Worm (Caenorhabditis elegans) whole organism, L3 larva: ENCODE data around the gene slfl-5.

ENCODE experiments used
- ZK546.5 ChIP-seq: sonication (generic microtip); optimal IDR thresholded peaks from 2 replicates; lab custom pipeline; 2017; ENCODE audit warnings: missing biosample characterization, missing genetic modification characterization
- aly-2 ChIP-seq: fragments of 150-350 bp; optimal IDR thresholded peaks from 2 replicates; lab custom pipeline; 2014; ENCODE audit warnings: missing biosample characterization, missing genetic modification characterization
- ceh-28 ChIP-seq: fragments of 150-350 bp; optimal IDR thresholded peaks from 2 replicates; lab custom pipeline; 2014; ENCODE audit warnings: missing biosample characterization, missing genetic modification reagents, missing genetic modification characterization
- egl-5 ChIP-seq: fragments of 150-350 bp; optimal IDR thresholded peaks from 2 replicates; lab custom pipeline; 2017; ENCODE audit warnings: missing biosample characterization, missing genetic modification reagents, missing genetic modification characterization, inconsistent platforms
- elt-1 ChIP-seq: fragments of 150-350 bp; optimal IDR thresholded peaks from 2 replicates; lab custom pipeline; 2014; ENCODE audit warnings: missing biosample characterization, missing genetic modification characterization
- elt-2 ChIP-seq: sonication (generic microtip); optimal IDR thresholded peaks from 2 replicates; lab custom pipeline; 2016; ENCODE audit warnings: missing genetic modification reagents, mild to moderate bottlenecking, missing genetic modification characterization, missing compliant biosample characterization
- elt-3 ChIP-seq, 3 experiments: fragments of 150-350 bp in 1 of 3; sonication (generic microtip) in 2 of 3; optimal IDR thresholded peaks; 2 replicates in 2 of 3; 4 replicates in 1 of 3; lab custom pipeline; 2014 to 2017; ENCODE audit warnings: missing biosample characterization in 3 of 3, missing genetic modification characterization in 3 of 3
- eor-1 ChIP-seq, 2 experiments: fragments of 150-350 bp; optimal IDR thresholded peaks; 2 replicates each; lab custom pipeline; 2014 to 2018; ENCODE audit warnings: missing biosample characterization in 2 of 2, missing genetic modification characterization in 2 of 2
- fkh-10 ChIP-seq: sonication (generic microtip); optimal IDR thresholded peaks from 2 replicates; lab custom pipeline; 2017; ENCODE audit warnings: missing biosample characterization, missing genetic modification reagents, missing genetic modification characterization
- fkh-2 ChIP-seq: fragments of 150-350 bp; optimal IDR thresholded peaks from 2 replicates; lab custom pipeline; 2014; ENCODE audit warnings: missing biosample characterization, missing genetic modification reagents, missing genetic modification characterization
- jun-1 ChIP-seq: fragments of 150-350 bp; optimal IDR thresholded peaks from 2 replicates; lab custom pipeline; 2014; ENCODE audit warnings: missing biosample characterization, missing genetic modification reagents, missing genetic modification characterization
- lin-39 ChIP-seq: fragments of 150-350 bp; optimal IDR thresholded peaks from 2 replicates; lab custom pipeline; 2018; ENCODE audit warnings: missing biosample characterization, missing genetic modification reagents, missing genetic modification characterization
- lsy-12 ChIP-seq: sonication (generic microtip); optimal IDR thresholded peaks from 2 replicates; lab custom pipeline; 2016; ENCODE audit warnings: mild to moderate bottlenecking, missing genetic modification characterization, missing compliant biosample characterization
- mdl-1 ChIP-seq: fragments of 150-350 bp; optimal IDR thresholded peaks from 2 replicates; lab custom pipeline; 2014; ENCODE audit warnings: missing biosample characterization, missing genetic modification characterization
- nfya-1 ChIP-seq: sonication (generic microtip); optimal IDR thresholded peaks from 2 replicates; lab custom pipeline; 2017; ENCODE audit warnings: missing genetic modification characterization, mild to moderate bottlenecking, missing compliant biosample characterization, antibody characterized with exemption, moderate library complexity; ENCODE audit not compliant: insufficient read depth
- nhr-11 ChIP-seq: fragments of 150-350 bp; optimal IDR thresholded peaks from 2 replicates; lab custom pipeline; 2014; ENCODE audit warnings: missing biosample characterization, missing genetic modification characterization
- nhr-12 ChIP-seq: fragments of 150-350 bp; optimal IDR thresholded peaks from 2 replicates; lab custom pipeline; 2014; ENCODE audit warnings: missing biosample characterization, missing genetic modification characterization
- nhr-23 ChIP-seq: fragments of 150-350 bp; optimal IDR thresholded peaks from 2 replicates; lab custom pipeline; 2014; ENCODE audit warnings: missing biosample characterization, missing genetic modification reagents, missing genetic modification characterization
- nhr-237 ChIP-seq: fragments of 150-350 bp; optimal IDR thresholded peaks from 2 replicates; lab custom pipeline; 2014; ENCODE audit warnings: missing biosample characterization, missing genetic modification characterization
- nhr-25 ChIP-seq: sonication (generic microtip); optimal IDR thresholded peaks from 2 replicates; lab custom pipeline; 2017; ENCODE audit warnings: missing biosample characterization, missing genetic modification characterization
- nhr-43 ChIP-seq: sonication (generic microtip); optimal IDR thresholded peaks from 2 replicates; lab custom pipeline; 2016; ENCODE audit warnings: mild to moderate bottlenecking, missing genetic modification characterization, missing compliant biosample characterization; ENCODE audit not compliant: poor library complexity, severe bottlenecking
- nhr-67 ChIP-seq: fragments of 150-350 bp; optimal IDR thresholded peaks from 2 replicates; lab custom pipeline; 2014; ENCODE audit warnings: missing biosample characterization, missing genetic modification characterization
- nhr-76 ChIP-seq: fragments of 150-350 bp; sonication (generic microtip); optimal IDR thresholded peaks from 5 replicates; lab custom pipeline; 2014; ENCODE audit warnings: missing biosample characterization, missing genetic modification characterization
- nhr-77 ChIP-seq: fragments of 150-350 bp; optimal IDR thresholded peaks from 2 replicates; lab custom pipeline; 2014; ENCODE audit warnings: missing biosample characterization, missing genetic modification characterization
- skn-1 ChIP-seq: fragments of 150-350 bp; optimal IDR thresholded peaks from 2 replicates; lab custom pipeline; 2014; ENCODE audit warnings: missing biosample characterization, missing genetic modification characterization
- snpc-4 ChIP-seq: fragments of 150-350 bp; optimal IDR thresholded peaks from 2 replicates; lab custom pipeline; 2014; ENCODE audit warnings: missing biosample characterization, missing genetic modification characterization
- unc-39 ChIP-seq: sonication (generic microtip); optimal IDR thresholded peaks from 4 replicates; lab custom pipeline; 2017; ENCODE audit warnings: missing biosample characterization, missing genetic modification characterization
- unc-62 ChIP-seq: fragments of 150-350 bp; sonication (generic microtip); optimal IDR thresholded peaks from 4 replicates; lab custom pipeline; 2014; ENCODE audit warnings: missing biosample characterization, missing genetic modification reagents, missing genetic modification characterization
- ztf-11 ChIP-seq: fragments of 150-350 bp; optimal IDR thresholded peaks from 2 replicates; lab custom pipeline; 2014; ENCODE audit warnings: missing biosample characterization, missing genetic modification characterization
- ztf-4 ChIP-seq: fragments of 150-350 bp; optimal IDR thresholded peaks from 2 replicates; lab custom pipeline; 2014; ENCODE audit warnings: missing biosample characterization, missing genetic modification characterization

slfl-5 gene

ce11 chrV:12235502-12235901, 9.3 kb downstream of the slfl-5 start:
- TF ChIP-seq nfya-1 (tag; lab: Kevin White, UChicago), result peak; percentile 45
- TF ChIP-seq egl-5 (tag; lab: Kevin White, UChicago), result peak; percentile 29
- TF ChIP-seq nhr-23 (tag; lab: Kevin White, UChicago), result no peak
- no peak for TF ChIP-seq snpc-4 (tag; lab: Kevin White, UChicago)
- peak; percentile 9 for TF ChIP-seq lin-39 (tag; lab: Kevin White, UChicago)

- TF ChIP-seq ceh-28 (tag; lab: Kevin White, UChicago) (no peak), nhr-67 (tag; lab: Kevin White, UChicago) (no peak), aly-2 (no peak), nhr-12 (tag; lab: Kevin White, UChicago) (no peak), fkh-10 (GFP tag; lab: Kevin White, UChicago) (no peak), lsy-12 (tag; lab: Kevin White, UChicago) (no peak)
Measured at ce11 chrV:12234293-12235004, 10.4 kb downstream of the slfl-5 start, which contains the start of gene myo-3. Gene myo-3 (minus strand): TSS chrV:12234343.

DNA sequence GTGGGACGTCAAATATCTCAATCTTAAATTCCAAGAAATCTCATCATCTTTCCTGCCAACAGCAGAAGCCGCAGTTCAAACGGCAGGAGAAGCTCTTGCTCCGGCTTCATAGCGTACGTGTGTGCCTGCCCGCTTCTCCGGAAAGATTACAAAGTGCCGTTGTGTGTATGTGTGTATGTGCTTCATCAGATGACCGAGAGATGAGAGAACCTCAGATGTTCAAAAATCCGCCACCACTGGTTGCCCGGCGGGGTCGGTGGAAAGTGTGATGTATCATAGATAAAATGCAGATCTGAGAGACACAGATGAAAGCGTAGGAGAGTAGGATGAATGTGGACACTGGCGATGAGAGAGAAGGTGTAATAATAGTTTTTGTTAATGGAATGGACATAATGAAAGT, 11.4 kb downstream of the slfl-5 start:
- TF ChIP-seq lin-39 (tag; lab: Kevin White, UChicago) (peak; percentile 4), fkh-10 (GFP tag; lab: Kevin White, UChicago) (no peak)
- TF ChIP-seq, all 47 proteins: peak for 1

DNA sequence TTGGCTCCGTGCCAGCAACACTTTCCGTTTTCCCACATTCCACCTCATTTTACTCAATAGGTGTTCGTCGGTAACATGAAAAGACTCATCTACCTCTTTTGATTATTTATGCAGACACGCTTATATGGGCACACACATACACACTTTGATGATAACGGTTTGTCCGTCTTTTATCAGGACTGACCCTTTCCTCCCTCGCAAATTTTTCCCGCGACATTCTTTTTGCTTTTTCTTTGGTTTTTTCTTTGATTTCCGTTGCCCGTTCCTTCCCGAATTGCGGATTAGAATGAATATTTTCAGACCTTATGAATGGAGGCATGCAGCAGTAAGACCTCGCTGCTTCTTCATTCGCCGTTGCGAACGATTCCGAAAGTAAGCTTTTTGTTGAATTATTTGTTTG, 31.8 kb downstream of the slfl-5 start, which contains the start of gene vab-8:
Gene vab-8, plus strand, starts transcription at position 301 of the 400 bp plus-strand sequence.
- TF ChIP-seq nhr-76 (tag; lab: Kevin White, UChicago) (no peak), elt-2 (tag; lab: Kevin White, UChicago) (peak; percentile 19)

DNA sequence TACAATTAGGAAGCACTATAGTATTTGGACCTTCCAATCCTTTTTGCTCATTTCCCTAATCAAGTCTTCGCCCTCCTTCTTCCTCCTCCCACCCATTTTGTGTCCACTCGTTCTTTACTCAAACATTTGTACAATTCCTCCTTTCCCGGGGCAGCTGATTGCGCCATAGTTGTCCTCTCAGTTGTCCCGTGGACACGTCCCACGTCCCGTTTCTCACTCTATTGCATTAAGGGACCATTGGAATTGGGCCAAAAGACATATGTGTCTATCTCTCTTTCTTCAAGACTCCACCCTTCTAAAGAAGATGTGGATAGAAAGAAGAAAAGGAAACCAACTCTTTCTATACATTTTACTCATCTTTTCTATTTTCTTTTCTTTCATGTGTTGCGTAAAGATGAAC, 33.8 kb downstream of the slfl-5 start:
- TF ChIP-seq nhr-23 (tag; lab: Kevin White, UChicago) (no peak), nhr-25 (tag; lab: Kevin White, UChicago) (no peak), nhr-43 (tag; lab: Kevin White, UChicago) (no peak), skn-1 (tag; lab: Kevin White, UChicago) (no peak), elt-3 (tag; optimal IDR thresholded peaks at IDR 0.05; lab: Kevin White, UChicago) (no peak), nfya-1 (tag; lab: Kevin White, UChicago) (peak; percentile 11), fkh-10 (GFP tag; lab: Kevin White, UChicago) (peak; percentile 30)

DNA sequence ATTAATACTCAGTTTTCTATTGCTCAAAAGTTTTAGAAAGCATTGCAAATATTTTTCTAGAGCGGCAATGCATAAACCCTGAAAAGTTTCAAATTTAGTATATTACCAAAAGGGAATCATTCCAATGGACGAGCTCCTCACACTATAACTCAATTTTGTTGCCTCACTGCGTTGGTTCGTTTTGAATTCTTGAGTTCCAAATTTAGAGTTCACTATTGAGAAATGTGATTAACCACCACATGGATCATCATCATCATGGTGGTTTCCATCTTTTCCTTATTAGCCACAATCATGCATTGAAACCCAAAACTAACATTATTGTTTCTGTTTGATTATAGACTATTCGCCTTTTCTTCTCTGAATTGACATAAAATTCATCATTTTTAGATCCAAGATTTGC, 34.9 kb downstream of the slfl-5 start:
- TF ChIP-seq unc-39 (tag; lab: Kevin White, UChicago), result no peak
- no peak for TF ChIP-seq mdl-1 (tag; lab: Kevin White, UChicago)
- no peak for TF ChIP-seq elt-3 (tag; optimal IDR thresholded peaks at IDR 0.05; lab: Kevin White, UChicago)
- no peak for TF ChIP-seq unc-62 (GFP tag; lab: Kevin White, UChicago)
- no peak for TF ChIP-seq elt-2 (tag; lab: Kevin White, UChicago)
- TF ChIP-seq lin-39 (tag; lab: Kevin White, UChicago), result no peak
- TF ChIP-seq fkh-2 (tag; lab: Kevin White, UChicago), result no peak
- TF ChIP-seq nhr-237 (tag; lab: Kevin White, UChicago), result no peak
- TF ChIP-seq nhr-77 (tag; lab: Kevin White, UChicago), result no peak
- no peak for TF ChIP-seq ztf-11 (tag; lab: Kevin White, UChicago)
- no peak for TF ChIP-seq jun-1 (tag; lab: Kevin White, UChicago)
- TF ChIP-seq ztf-4, result no peak
- TF ChIP-seq ceh-28 (tag; lab: Kevin White, UChicago), result no peak
- no peak for TF ChIP-seq aly-2
- no peak for TF ChIP-seq ZK546.5
- TF ChIP-seq eor-1 (tag; optimal IDR thresholded peaks at IDR 0.05; lab: Kevin White, UChicago), result no peak
- TF ChIP-seq nhr-11, result no peak
- TF ChIP-seq elt-1 (tag; lab: Kevin White, UChicago), result no peak
- no peak for TF ChIP-seq nhr-43 (tag; lab: Kevin White, UChicago)
- no peak for TF ChIP-seq skn-1 (tag; lab: Kevin White, UChicago)
